Fruit fly (Drosophila melanogaster) whole organism, embryonic: ENCODE data around the gene CG17343.
A peak's percentile ranks its signal among the peaks of the same experiment; 100 is the strongest.

Experiments
- Abd-B ChIP-seq: fragments of 200-800 bp; sonication (Bioruptor generic); optimal IDR thresholded peaks from 2 replicates; lab custom pipeline; 2018; ENCODE audit warnings: missing biosample characterization, mild to moderate bottlenecking, missing genetic modification characterization, moderate library complexity
- Blimp-1 ChIP-seq: fragments of 200-800 bp; sonication (Bioruptor generic); optimal IDR thresholded peaks from 3 replicates; lab custom pipeline; 2018; ENCODE audit warnings: missing biosample characterization, missing genetic modification characterization, mild to moderate bottlenecking, moderate library complexity, missing genetic modification reagents
- CG10979 ChIP-seq: fragments of 200-800 bp; sonication (Bioruptor generic); optimal IDR thresholded peaks from 2 replicates; lab custom pipeline; 2018; ENCODE audit warnings: missing biosample characterization, mild to moderate bottlenecking, missing genetic modification characterization, moderate library complexity
- CG11085 ChIP-seq: fragments of 200-800 bp; sonication (Bioruptor generic); IDR thresholded peaks from 2 replicates; pipeline ENCODE4 v1.3.6; 2022; ENCODE audit warnings: missing biosample characterization, missing genetic modification characterization
- CG11093 ChIP-seq: fragments of 200-800 bp; sonication (Bioruptor generic); IDR thresholded peaks from 3 replicates; pipeline ENCODE4 v1.3.6; 2022; ENCODE audit warnings: missing biosample characterization, missing genetic modification characterization
- CG13123 ChIP-seq: fragments of 200-800 bp; sonication (Bioruptor generic); optimal IDR thresholded peaks from 2 replicates; lab custom pipeline; 2016; ENCODE audit warnings: missing biosample characterization, missing genetic modification characterization
- CG13775 ChIP-seq: fragments of 200-800 bp; sonication (Bioruptor generic); optimal IDR thresholded peaks from 3 replicates; lab custom pipeline; 2017; ENCODE audit warnings: missing biosample characterization, mild to moderate bottlenecking, missing genetic modification characterization
- CG14710 ChIP-seq: fragments of 200-800 bp; sonication (Bioruptor generic); optimal IDR thresholded peaks from 3 replicates; lab custom pipeline; 2019; ENCODE audit warnings: missing biosample characterization, mild to moderate bottlenecking, missing genetic modification characterization, moderate library complexity
- CG1602 ChIP-seq: fragments of 200-800 bp; sonication (Bioruptor generic); optimal IDR thresholded peaks from 3 replicates; lab custom pipeline; 2016; ENCODE audit warnings: missing biosample characterization, missing genetic modification characterization
- CG1603 ChIP-seq: fragments of 200-800 bp; sonication (Bioruptor generic); optimal IDR thresholded peaks from 2 replicates; lab custom pipeline; 2019; ENCODE audit warnings: missing biosample characterization, mild to moderate bottlenecking, missing genetic modification characterization, moderate library complexity
- CG16813 ChIP-seq: fragments of 200-800 bp; sonication (Bioruptor generic); IDR thresholded peaks from 3 replicates; pipeline ENCODE4 v1.3.6; 2022; ENCODE audit warnings: missing biosample characterization, missing genetic modification characterization; ENCODE audit not compliant: partially characterized antibody
- CG17361 ChIP-seq: fragments of 200-800 bp; sonication (Bioruptor generic); IDR thresholded peaks from 3 replicates; pipeline ENCODE4 v1.3.6; 2022; ENCODE audit warnings: missing biosample characterization, missing genetic modification characterization
- CG18262 ChIP-seq: fragments of 200-800 bp; optimal IDR thresholded peaks from 3 replicates; lab custom pipeline; 2019; ENCODE audit warnings: missing biosample characterization, mild to moderate bottlenecking, missing genetic modification characterization, moderate library complexity
- CG30020 ChIP-seq: fragments of 200-800 bp; optimal IDR thresholded peaks from 2 replicates; lab custom pipeline; 2019; ENCODE audit warnings: missing biosample characterization, mild to moderate bottlenecking, missing genetic modification characterization, moderate library complexity
- CG30431 ChIP-seq: fragments of 200-800 bp; sonication (Bioruptor generic); optimal IDR thresholded peaks from 2 replicates; lab custom pipeline; 2017; ENCODE audit warnings: missing biosample characterization, missing genetic modification characterization
- CG33213 ChIP-seq: fragments of 200-800 bp; sonication (Bioruptor generic); optimal IDR thresholded peaks from 3 replicates; lab custom pipeline; 2016; ENCODE audit warnings: missing biosample characterization, missing genetic modification characterization
- CG3726 ChIP-seq: fragments of 200-800 bp; sonication (Bioruptor generic); IDR thresholded peaks from 3 replicates; pipeline ENCODE4, ENCODE4 v1.3.6; 2022; ENCODE audit warnings: missing biosample characterization, missing genetic modification characterization
- CG5245 ChIP-seq: fragments of 200-800 bp; sonication (Bioruptor generic); optimal IDR thresholded peaks from 3 replicates; lab custom pipeline; 2016; ENCODE audit warnings: missing biosample characterization, missing genetic modification characterization
- CG8290 ChIP-seq, 3 experiments: fragments of 200-800 bp; sonication (Bioruptor generic); optimal IDR thresholded peaks; 2 replicates each; lab custom pipeline; 2016 to 2019; ENCODE audit warnings: missing biosample characterization in 3 of 3, missing genetic modification characterization in 3 of 3, mild to moderate bottlenecking in 2 of 3, moderate library complexity in 1 of 3
- CG9437 ChIP-seq: fragments of 200-800 bp; sonication (Bioruptor generic); optimal IDR thresholded peaks from 2 replicates; lab custom pipeline; 2018; ENCODE audit warnings: missing biosample characterization, mild to moderate bottlenecking, missing genetic modification characterization
- Doc3 ChIP-seq: fragments of 200-800 bp; sonication (Bioruptor generic); IDR thresholded peaks from 3 replicates; pipeline ENCODE4 v1.3.6; 2022; ENCODE audit warnings: missing biosample characterization, missing genetic modification characterization; ENCODE audit not compliant: partially characterized antibody
- Fer1 ChIP-seq: fragments of 200-800 bp; sonication (Bioruptor generic); optimal IDR thresholded peaks from 2 replicates; lab custom pipeline; 2017; ENCODE audit warnings: missing biosample characterization, mild to moderate bottlenecking, missing genetic modification characterization
- H2.0 ChIP-seq: fragments of 200-800 bp; sonication (Bioruptor generic); IDR thresholded peaks from 2 replicates; pipeline ENCODE4 v1.3.6; 2022; ENCODE audit warnings: missing biosample characterization, missing genetic modification characterization
- HLH4C ChIP-seq: fragments of 200-800 bp; sonication (Bioruptor generic); IDR thresholded peaks from 3 replicates; pipeline ENCODE4 v1.3.6; 2022; ENCODE audit warnings: missing biosample characterization, missing genetic modification characterization; ENCODE audit not compliant: partially characterized antibody
- Hmr ChIP-seq: fragments of 200-800 bp; sonication (Bioruptor generic); optimal IDR thresholded peaks from 3 replicates; lab custom pipeline; 2017; ENCODE audit warnings: mild to moderate bottlenecking, missing biosample characterization, missing genetic modification reagents, missing genetic modification characterization
- Hr51 ChIP-seq, 2 experiments: fragments of 200-800 bp; sonication (Bioruptor generic); optimal IDR thresholded peaks; 2 replicates in 1 of 2; 3 replicates in 1 of 2; lab custom pipeline; 2016 to 2018; ENCODE audit warnings: missing biosample characterization in 2 of 2, missing genetic modification characterization in 2 of 2, mild to moderate bottlenecking in 1 of 2, moderate library complexity in 1 of 2
- Med ChIP-seq: fragments of 200-800 bp; sonication (Bioruptor generic); peaks from one replicate; lab custom pipeline; 2016; ENCODE audit warnings: missing biosample characterization, missing genetic modification characterization, mild to moderate bottlenecking, inconsistent platforms, moderate library complexity
- Nf-YB ChIP-seq: fragments of 200-800 bp; sonication (Bioruptor generic); optimal IDR thresholded peaks from 3 replicates; lab custom pipeline; 2019; ENCODE audit warnings: missing biosample characterization, mild to moderate bottlenecking, missing genetic modification characterization, moderate library complexity
- PHDP ChIP-seq: fragments of 200-800 bp; sonication (Bioruptor generic); optimal IDR thresholded peaks from 3 replicates; lab custom pipeline; 2018; ENCODE audit warnings: missing biosample characterization, mild to moderate bottlenecking, missing genetic modification characterization, moderate library complexity
- Pdp1 ChIP-seq, 2 experiments: fragments of 200-800 bp; sonication (Bioruptor generic); optimal IDR thresholded peaks; 3 replicates each; lab custom pipeline; 2016; ENCODE audit warnings: missing biosample characterization in 2 of 2, missing genetic modification characterization in 2 of 2, mild to moderate bottlenecking in 1 of 2, moderate library complexity in 1 of 2
- Rfx ChIP-seq: fragments of 200-800 bp; sonication (Bioruptor generic); IDR thresholded peaks from 2 replicates; pipeline ENCODE4 v1.3.6; 2022; ENCODE audit warnings: missing biosample characterization, missing genetic modification characterization
- ab ChIP-seq: fragments of 200-800 bp; sonication (Bioruptor generic); optimal IDR thresholded peaks from 2 replicates; lab custom pipeline; 2016; ENCODE audit warnings: missing biosample characterization, missing genetic modification characterization
- ara ChIP-seq: fragments of 200-800 bp; sonication (Bioruptor generic); IDR thresholded peaks from 2 replicates; pipeline ENCODE4 v1.3.6; 2022; ENCODE audit warnings: missing biosample characterization, missing genetic modification characterization
- bbx ChIP-seq: fragments of 200-800 bp; sonication (Bioruptor generic); IDR thresholded peaks from 2 replicates; pipeline ENCODE4 v1.3.6; 2022; ENCODE audit warnings: missing biosample characterization, missing genetic modification characterization; ENCODE audit not compliant: partially characterized antibody
- caup ChIP-seq: fragments of 200-800 bp; sonication (Bioruptor generic); optimal IDR thresholded peaks from 3 replicates; lab custom pipeline; 2017; ENCODE audit warnings: missing biosample characterization, mild to moderate bottlenecking, missing genetic modification characterization, moderate library complexity; ENCODE audit not compliant: severe bottlenecking
- dmrt99B ChIP-seq: fragments of 200-800 bp; sonication (Bioruptor generic); optimal IDR thresholded peaks from 2 replicates; lab custom pipeline; 2018; ENCODE audit warnings: missing biosample characterization, mild to moderate bottlenecking, missing genetic modification characterization, moderate library complexity
- gem ChIP-seq: fragments of 200-800 bp; sonication (Bioruptor generic); optimal IDR thresholded peaks from 2 replicates; lab custom pipeline; 2019; ENCODE audit warnings: missing biosample characterization, mild to moderate bottlenecking, missing genetic modification characterization, moderate library complexity
- grn ChIP-seq: fragments of 200-800 bp; sonication (Bioruptor generic); optimal IDR thresholded peaks from 3 replicates; lab custom pipeline; 2017; ENCODE audit warnings: missing biosample characterization, missing genetic modification characterization
- hb ChIP-seq: fragments of 200-800 bp; sonication (Bioruptor generic); IDR thresholded peaks from 3 replicates; pipeline ENCODE4 v1.3.6; 2022; ENCODE audit warnings: missing biosample characterization, missing genetic modification characterization; ENCODE audit not compliant: partially characterized antibody
- knrl ChIP-seq: fragments of 200-800 bp; sonication (Bioruptor generic); IDR thresholded peaks from 3 replicates; pipeline ENCODE4 v1.3.6; 2022; ENCODE audit warnings: missing biosample characterization, missing genetic modification characterization; ENCODE audit not compliant: partially characterized antibody
- nerfin-2 ChIP-seq: fragments of 200-800 bp; sonication (Bioruptor generic); IDR thresholded peaks from 2 replicates; pipeline ENCODE4 v1.3.6; 2022; ENCODE audit warnings: missing biosample characterization, missing genetic modification characterization; ENCODE audit not compliant: partially characterized antibody
- onecut ChIP-seq: fragments of 200-800 bp; sonication (Bioruptor generic); IDR thresholded peaks from 2 replicates; pipeline ENCODE4 v1.3.6; 2022; ENCODE audit warnings: missing biosample characterization, missing genetic modification characterization
- phol ChIP-seq: fragments of 200-800 bp; sonication (Bioruptor generic); optimal IDR thresholded peaks from 3 replicates; lab custom pipeline; 2018; ENCODE audit warnings: missing biosample characterization, mild to moderate bottlenecking, missing genetic modification characterization, moderate library complexity
- sna ChIP-seq: fragments of 200-800 bp; sonication (Bioruptor generic); IDR thresholded peaks from 2 replicates; pipeline ENCODE4 v1.3.6; 2022; ENCODE audit warnings: missing biosample characterization, missing genetic modification characterization; ENCODE audit not compliant: partially characterized antibody
- tgo ChIP-seq: fragments of 200-800 bp; sonication (Bioruptor generic); IDR thresholded peaks from 3 replicates; pipeline ENCODE4 v1.3.6; 2022; ENCODE audit warnings: missing biosample characterization, missing genetic modification characterization
- vnd ChIP-seq: fragments of 200-800 bp; sonication (Bioruptor generic); IDR thresholded peaks from 3 replicates; pipeline ENCODE4 v1.3.6; 2022; ENCODE audit warnings: missing biosample characterization, missing genetic modification characterization; ENCODE audit not compliant: partially characterized antibody
- zen ChIP-seq: fragments of 200-800 bp; sonication (Bioruptor generic); optimal IDR thresholded peaks from 3 replicates; lab custom pipeline; 2018; ENCODE audit warnings: missing biosample characterization, mild to moderate bottlenecking, missing genetic modification characterization, moderate library complexity
- zf30C ChIP-seq: fragments of 200-800 bp; sonication (Bioruptor generic); optimal IDR thresholded peaks from 3 replicates; lab custom pipeline; 2018; ENCODE audit warnings: missing biosample characterization, mild to moderate bottlenecking, missing genetic modification characterization

CG17343 gene

dm6 chr2L:19048912-19049311 lies 15.8 kb upstream of the CG17343 start, which contains the start of gene CG10470 (continued):
- no peak for TF ChIP-seq CG30431 (GFP tag; lab: Kevin White, UChicago)
- TF ChIP-seq ara, result no peak
- TF ChIP-seq CG9437, result peak; percentile 77
- peak; percentile 80 for TF ChIP-seq nerfin-2 (GFP tag; lab: Robert Waterston, UW)
- no peak for TF ChIP-seq CG3726 (GFP tag; lab: Robert Waterston, UW)
- peak in 1 of 2 experiments; percentile 49 for TF ChIP-seq Pdp1 (GFP tag; optimal IDR thresholded peaks at IDR 0.05; lab: Kevin White, UChicago)
- TF ChIP-seq CG11085, result no peak
- peak; percentile 74 for TF ChIP-seq Doc3 (GFP tag; lab: Robert Waterston, UW)
- peak; percentile 41; the same call in 2 of the 3 replicates for TF ChIP-seq CG17361
- peak; percentile 70 for TF ChIP-seq sna (GFP tag; lab: Robert Waterston, UW)
- TF ChIP-seq CG13123 (GFP tag; lab: Kevin White, UChicago), result no peak
- peak; percentile 65 for TF ChIP-seq gem (tag; lab: Kevin White, UChicago)
- no peak for TF ChIP-seq caup (GFP tag; lab: Kevin White, UChicago)
- peak; percentile 22 for TF ChIP-seq CG10979
- TF ChIP-seq zen (tag; lab: Kevin White, UChicago), result peak; percentile 51
- peak; percentile 20; the same call in 1 of the 2 replicates for TF ChIP-seq onecut (GFP tag; lab: Robert Waterston, UW)
- TF ChIP-seq CG16813, result peak; percentile 76
- peak; percentile 75 for TF ChIP-seq hb
- peak; percentile 13 for TF ChIP-seq Fer1 (GFP tag; lab: Kevin White, UChicago)
- TF ChIP-seq Abd-B (GFP tag; lab: Kevin White, UChicago), result no peak
- no peak for TF ChIP-seq CG5245 (GFP tag; lab: Kevin White, UChicago)
- peak in 1 of 2 experiments; percentile 57 for TF ChIP-seq Hr51 (GFP tag; optimal IDR thresholded peaks at IDR 0.05; lab: Kevin White, UChicago)
- TF ChIP-seq H2.0 (GFP tag; lab: Robert Waterston, UW), result no peak
- no peak for TF ChIP-seq Hmr (GFP tag; lab: Kevin White, UChicago)
- no peak for TF ChIP-seq CG11093 (GFP tag; lab: Robert Waterston, UW)
- TF ChIP-seq CG13775 (GFP tag; lab: Kevin White, UChicago), result no peak
- TF ChIP-seq CG14710 (tag; lab: Kevin White, UChicago), result peak; percentile 46
- TF ChIP-seq tgo (GFP tag; lab: Robert Waterston, UW), result no peak
- peak; percentile 75 for TF ChIP-seq vnd (GFP tag; lab: Robert Waterston, UW)
- peak; percentile 20 for TF ChIP-seq CG1603 (tag; lab: Kevin White, UChicago)
- no peak for TF ChIP-seq grn (GFP tag; lab: Kevin White, UChicago)
- peak; percentile 50 for TF ChIP-seq PHDP (tag; lab: Kevin White, UChicago)
- TF ChIP-seq ab, result no peak
- peak; percentile 81 for TF ChIP-seq HLH4C (GFP tag; lab: Robert Waterston, UW)
- peak; percentile 60 for TF ChIP-seq Med (GFP tag; lab: Kevin White, UChicago)
- TF ChIP-seq Rfx (GFP tag; lab: Robert Waterston, UW), result no peak
- no peak for TF ChIP-seq Nf-YB (GFP tag; lab: Kevin White, UChicago)
- TF ChIP-seq Blimp-1 (GFP tag; lab: Kevin White, UChicago), result peak; percentile 12
- peak; percentile 43 for TF ChIP-seq phol (tag; lab: Kevin White, UChicago)
- TF ChIP-seq bbx (GFP tag; lab: Robert Waterston, UW), result peak; percentile 88
- TF ChIP-seq CG18262, result peak; percentile 49
- no peak for TF ChIP-seq CG1602 (GFP tag; lab: Kevin White, UChicago)
- TF ChIP-seq CG8290 (GFP tag; optimal IDR thresholded peaks at IDR 0.05; lab: Kevin White, UChicago), result no peak
- no peak for TF ChIP-seq CG8290 (tag; optimal IDR thresholded peaks at IDR 0.05; lab: Kevin White, UChicago)
- TF ChIP-seq CG30020 (tag; lab: Kevin White, UChicago), result peak; percentile 47
- TF ChIP-seq dmrt99B (tag; lab: Kevin White, UChicago), result peak; percentile 23
- no peak for TF ChIP-seq CG33213 (GFP tag; lab: Kevin White, UChicago)
- peak; percentile 70; the same call in 2 of the 3 replicates for TF ChIP-seq knrl
- peak; percentile 20 for TF ChIP-seq zf30C (GFP tag; lab: Kevin White, UChicago)
